Worm (Caenorhabditis elegans) whole organism, young adult: ENCODE data around the gene F56D2.8.

Experiments used
- B0035.1 ChIP-seq: sonication (generic microtip); optimal IDR thresholded peaks from 2 replicates; lab custom pipeline; 2016; ENCODE audit warnings: missing genetic modification characterization, mild to moderate bottlenecking, missing compliant biosample characterization, missing genotype, missing genetic modification reagents
- B0261.1 ChIP-seq: sonication (generic microtip); optimal IDR thresholded peaks from 2 replicates; lab custom pipeline; 2016; ENCODE audit warnings: mild to moderate bottlenecking, missing genetic modification characterization, moderate library complexity, missing compliant biosample characterization
- B0336.3 ChIP-seq: fragments of 200-800 bp; sonication (Bioruptor generic); IDR thresholded peaks from 2 replicates; pipeline ENCODE4 v1.3.6; 2022; ENCODE audit warnings: missing genetic modification characterization, missing compliant biosample characterization
- F10E7.11 ChIP-seq: sonication (generic microtip); optimal IDR thresholded peaks from 2 replicates; lab custom pipeline; 2017; ENCODE audit warnings: mild to moderate bottlenecking, missing genetic modification characterization, moderate library complexity, missing compliant biosample characterization
- F37B4.10 ChIP-seq: fragments of 200-800 bp; sonication (Bioruptor generic); IDR thresholded peaks from 2 replicates; pipeline ENCODE4 v1.3.6; 2022; ENCODE audit warnings: missing genetic modification characterization, missing compliant biosample characterization
- K11D2.4 ChIP-seq: fragments of 200-800 bp; sonication (Bioruptor generic); IDR thresholded peaks from 2 replicates; pipeline ENCODE4 v1.3.6; 2022; ENCODE audit warnings: missing genetic modification reagents, missing genetic modification characterization, missing compliant biosample characterization
- T07F8.4 ChIP-seq: sonication (generic microtip); optimal IDR thresholded peaks from 2 replicates; lab custom pipeline; 2016; ENCODE audit warnings: mild to moderate bottlenecking, missing genetic modification characterization, moderate library complexity, missing compliant biosample characterization
- Y53F4B.3 ChIP-seq: fragments of 200-800 bp; sonication (Bioruptor generic); IDR thresholded peaks from 2 replicates; pipeline ENCODE4 v1.3.6; 2022; ENCODE audit warnings: missing genetic modification reagents, missing genetic modification characterization, missing compliant biosample characterization
- Y67H2A.10 ChIP-seq: fragments of 200-800 bp; sonication (Bioruptor generic); conservative IDR thresholded peaks from 2 replicates; pipeline ENCODE4 v1.3.6; 2022; ENCODE audit warnings: missing genetic modification reagents, missing genetic modification characterization, missing compliant biosample characterization
- ZK185.1 ChIP-seq: sonication (generic microtip); optimal IDR thresholded peaks from 2 replicates; lab custom pipeline; 2016; ENCODE audit warnings: mild to moderate bottlenecking, missing genetic modification characterization, missing compliant biosample characterization; ENCODE audit not compliant: poor library complexity, severe bottlenecking
- aptf-2 ChIP-seq: fragments of 200-800 bp; sonication (Bioruptor generic); conservative IDR thresholded peaks from 2 replicates; pipeline ENCODE4 v1.3.6; 2022; ENCODE audit warnings: missing genetic modification reagents, missing genetic modification characterization, missing compliant biosample characterization
- attf-5 ChIP-seq: fragments of 200-800 bp; sonication (Bioruptor generic); optimal IDR thresholded peaks from 2 replicates; lab custom pipeline; 2018; ENCODE audit warnings: mild to moderate bottlenecking, missing genetic modification characterization, missing compliant biosample characterization
- bed-2 ChIP-seq: fragments of 200-800 bp; sonication (Bioruptor generic); IDR thresholded peaks from 2 replicates; pipeline ENCODE4 v1.3.6; 2022; ENCODE audit warnings: missing genetic modification reagents, missing genetic modification characterization, missing compliant biosample characterization
- cebp-1 ChIP-seq, 2 experiments: fragments of 200-800 bp in 1 of 2; sonication (Bioruptor generic) in 1 of 2; sonication (generic microtip) in 1 of 2; IDR thresholded peaks in 1 of 2; optimal IDR thresholded peaks in 1 of 2; 2 replicates each; pipeline versions ENCODE4 v1.3.6 to Lab custom; 2017 to 2022; ENCODE audit warnings: missing compliant biosample characterization in 2 of 2, missing genetic modification characterization in 2 of 2, mild to moderate bottlenecking in 1 of 2, missing genetic modification reagents in 1 of 2, moderate library complexity in 1 of 2
- ceh-100 ChIP-seq: fragments of 200-800 bp; sonication (Bioruptor generic); IDR thresholded peaks from 2 replicates; pipeline ENCODE4 v1.3.6; 2022; ENCODE audit warnings: missing genetic modification reagents, missing genetic modification characterization, missing compliant biosample characterization
- ceh-27 ChIP-seq: fragments of 200-800 bp; sonication (Bioruptor generic); optimal IDR thresholded peaks from 2 replicates; lab custom pipeline; 2018; ENCODE audit warnings: mild to moderate bottlenecking, missing genetic modification characterization, moderate library complexity, missing compliant biosample characterization
- ceh-40 ChIP-seq: fragments of 200-800 bp; sonication (Bioruptor generic); IDR thresholded peaks from 2 replicates; pipeline ENCODE4 v1.3.6; 2022; ENCODE audit warnings: missing genetic modification characterization, missing compliant biosample characterization
- ceh-79 ChIP-seq: sonication (generic microtip); optimal IDR thresholded peaks from 2 replicates; lab custom pipeline; 2017; ENCODE audit warnings: mild to moderate bottlenecking, missing genetic modification characterization, missing compliant biosample characterization
- ceh-91 ChIP-seq: fragments of 200-800 bp; sonication (Bioruptor generic); IDR thresholded peaks from 2 replicates; pipeline ENCODE4 v1.3.6; 2022; ENCODE audit warnings: missing genetic modification reagents, missing genetic modification characterization, missing compliant biosample characterization
- chd-7 ChIP-seq: sonication (generic microtip); optimal IDR thresholded peaks from 2 replicates; lab custom pipeline; 2016; ENCODE audit warnings: mild to moderate bottlenecking, missing genetic modification characterization, moderate library complexity, missing compliant biosample characterization
- dox-1 ChIP-seq: fragments of 200-800 bp; sonication (Bioruptor generic); IDR thresholded peaks from 2 replicates; pipeline ENCODE4 v1.3.6; 2022; ENCODE audit warnings: missing genetic modification reagents, missing genetic modification characterization, missing compliant biosample characterization
- egl-18 ChIP-seq: fragments of 200-800 bp; sonication (Bioruptor generic); IDR thresholded peaks from 2 replicates; pipeline ENCODE4 v1.3.6; 2022; ENCODE audit warnings: missing genetic modification reagents, missing genetic modification characterization, missing compliant biosample characterization
- ekl-4 ChIP-seq: fragments of 200-800 bp; sonication (Bioruptor generic); IDR thresholded peaks from 2 replicates; pipeline ENCODE4 v1.3.6; 2022; ENCODE audit warnings: missing genetic modification reagents, missing genetic modification characterization, missing compliant biosample characterization
- fkh-3 ChIP-seq: sonication (generic microtip); optimal IDR thresholded peaks from 2 replicates; lab custom pipeline; 2016; ENCODE audit warnings: mild to moderate bottlenecking, missing genetic modification characterization, missing compliant biosample characterization
- gei-17 ChIP-seq: fragments of 200-800 bp; sonication (Bioruptor generic); optimal IDR thresholded peaks from 2 replicates; lab custom pipeline; 2018; ENCODE audit warnings: mild to moderate bottlenecking, missing genetic modification characterization, missing compliant biosample characterization
- hlh-26 ChIP-seq: fragments of 200-800 bp; sonication (Bioruptor generic); conservative IDR thresholded peaks from 2 replicates; pipeline ENCODE4 v1.3.6; 2022; ENCODE audit warnings: missing genetic modification reagents, missing genetic modification characterization, missing compliant biosample characterization
- hrde-1 ChIP-seq: sonication (generic microtip); optimal IDR thresholded peaks from 2 replicates; lab custom pipeline; 2016; ENCODE audit warnings: missing genetic modification characterization, mild to moderate bottlenecking, missing compliant biosample characterization, moderate library complexity, missing genotype, missing genetic modification reagents, borderline replicate concordance
- lin-54 ChIP-seq: fragments of 200-800 bp; sonication (Bioruptor generic); optimal IDR thresholded peaks from 2 replicates; lab custom pipeline; 2018; ENCODE audit warnings: mild to moderate bottlenecking, missing genetic modification characterization, missing compliant biosample characterization
- lsl-1 ChIP-seq: fragments of 200-800 bp; sonication (Bioruptor generic); optimal IDR thresholded peaks from 2 replicates; lab custom pipeline; 2018; ENCODE audit warnings: mild to moderate bottlenecking, missing genetic modification characterization, moderate library complexity, missing compliant biosample characterization
- madf-3 ChIP-seq: fragments of 200-800 bp; sonication (Bioruptor generic); IDR thresholded peaks from 2 replicates; pipeline ENCODE4 v1.3.6; 2022; ENCODE audit warnings: missing genetic modification reagents, missing genetic modification characterization, missing compliant biosample characterization
- madf-6 ChIP-seq: fragments of 200-800 bp; sonication (Bioruptor generic); IDR thresholded peaks from 2 replicates; pipeline ENCODE4 v1.3.6; 2022; ENCODE audit warnings: missing genetic modification reagents, missing genetic modification characterization, missing compliant biosample characterization
- madf-8 ChIP-seq: fragments of 200-800 bp; sonication (Bioruptor generic); conservative IDR thresholded peaks from 2 replicates; pipeline ENCODE4 v1.3.6; 2022; ENCODE audit warnings: missing genetic modification reagents, missing genetic modification characterization, missing compliant biosample characterization
- nfyb-1 ChIP-seq: fragments of 200-800 bp; sonication (Bioruptor generic); IDR thresholded peaks from 2 replicates; pipeline ENCODE4 v1.3.6; 2022; ENCODE audit warnings: missing genetic modification reagents, missing genetic modification characterization, missing compliant biosample characterization
- nhr-120 ChIP-seq: fragments of 200-800 bp; sonication (Bioruptor generic); IDR thresholded peaks from 2 replicates; pipeline ENCODE4 v1.3.6; 2022; ENCODE audit warnings: missing genetic modification characterization, missing compliant biosample characterization
- pha-4 ChIP-seq: fragments of 150-350 bp; sonication (generic microtip); optimal IDR thresholded peaks from 2 replicates; lab custom pipeline; 2014; ENCODE audit warnings: missing biosample characterization, missing genetic modification reagents, missing genetic modification characterization
- sdz-38 ChIP-seq: sonication (generic microtip); optimal IDR thresholded peaks from 2 replicates; lab custom pipeline; 2016; ENCODE audit warnings: missing genotype, missing genetic modification characterization, missing compliant biosample characterization
- snpc-4 ChIP-seq, 5 experiments: fragments of 150-350 bp in 1 of 5; sonication (generic microtip) in 4 of 5; optimal IDR thresholded peaks; 2 replicates each; lab custom pipeline; 2014 to 2018; ENCODE audit warnings: missing genetic modification characterization in 5 of 5, missing biosample characterization in 3 of 5, antibody characterized with exemption in 2 of 5, mild to moderate bottlenecking in 2 of 5, missing compliant biosample characterization in 2 of 5, missing genotype in 2 of 5, moderate library complexity in 2 of 5, missing genetic modification reagents in 1 of 5
- tbx-9 ChIP-seq: sonication (generic microtip); optimal IDR thresholded peaks from 2 replicates; lab custom pipeline; 2016; ENCODE audit warnings: borderline replicate concordance, missing genetic modification characterization, inconsistent platforms, missing compliant biosample characterization
- tlf-1 ChIP-seq: fragments of 200-800 bp; sonication (Bioruptor generic); optimal IDR thresholded peaks from 2 replicates; lab custom pipeline; 2018; ENCODE audit warnings: mild to moderate bottlenecking, missing genetic modification characterization, missing compliant biosample characterization
- zfh-2 ChIP-seq: fragments of 200-800 bp; sonication (Bioruptor generic); conservative IDR thresholded peaks from 2 replicates; pipeline ENCODE4 v1.3.6; 2022; ENCODE audit warnings: missing genetic modification reagents, missing genetic modification characterization, missing compliant biosample characterization
- ztf-18 ChIP-seq: sonication (generic microtip); optimal IDR thresholded peaks from 2 replicates; lab custom pipeline; 2016; ENCODE audit warnings: missing genotype, mild to moderate bottlenecking, missing genetic modification characterization, missing compliant biosample characterization
- ztf-22 ChIP-seq: fragments of 200-800 bp; sonication (Bioruptor generic); optimal IDR thresholded peaks from 2 replicates; lab custom pipeline; 2018; ENCODE audit warnings: mild to moderate bottlenecking, missing genetic modification characterization, moderate library complexity, missing compliant biosample characterization
- ztf-3 ChIP-seq: fragments of 200-800 bp; sonication (Bioruptor generic); optimal IDR thresholded peaks from 2 replicates; lab custom pipeline; 2018; ENCODE audit warnings: mild to moderate bottlenecking, missing genetic modification characterization, missing compliant biosample characterization
- ztf-6 ChIP-seq: fragments of 200-800 bp; sonication (Bioruptor generic); IDR thresholded peaks from 2 replicates; pipeline ENCODE4 v1.3.6; 2022; ENCODE audit warnings: missing genetic modification reagents, missing genetic modification characterization, missing compliant biosample characterization

F56D2.8 gene

ce11 chrIII:5603439-5603986, 20.8 kb upstream of the F56D2.8 start, which contains the start of gene madf-11 (continued):
- TF ChIP-seq F37B4.10 (GFP tag; lab: Robert Waterston, UW) (no peak), nhr-120 (GFP tag; lab: Robert Waterston, UW) (no peak), B0035.1 (tag; lab: Kevin White, UChicago) (no peak), madf-3 (GFP tag; lab: Robert Waterston, UW) (0 out of 2 replicates have a peak, but pooled peaks have one; percentile 51), nfyb-1 (GFP tag; lab: Robert Waterston, UW) (0 out of 2 replicates have a peak, but pooled peaks have one; percentile 35), ztf-18 (tag; lab: Kevin White, UChicago) (peak; percentile 9), ztf-6 (GFP tag; lab: Robert Waterston, UW) (no peak), dox-1 (GFP tag; lab: Robert Waterston, UW) (peak; percentile 33; the same call in 1 of the 2 replicates), lin-54 (GFP tag; lab: Kevin White, UChicago) (peak; percentile 60), Y53F4B.3 (GFP tag; lab: Robert Waterston, UW) (no peak), ceh-27 (GFP tag; lab: Kevin White, UChicago) (peak; percentile 83), zfh-2 (peak; percentile 90), pha-4 (tag; lab: Kevin White, UChicago) (peak; percentile 19), madf-8 (GFP tag; lab: Robert Waterston, UW) (no peak), tbx-9 (tag; lab: Kevin White, UChicago) (no peak), K11D2.4 (GFP tag; lab: Robert Waterston, UW) (0 out of 2 replicates have a peak, but pooled peaks have one; percentile 17), aptf-2 (GFP tag; lab: Robert Waterston, UW) (peak; percentile 45; the same call in 1 of the 2 replicates), attf-5 (peak; percentile 88), gei-17 (no peak), ekl-4 (GFP tag; lab: Robert Waterston, UW) (peak; percentile 10; the same call in 1 of the 2 replicates), chd-7 (no peak), cebp-1 (GFP tag; IDR thresholded peaks at IDR 0.05; lab: Robert Waterston, UW) (no peak), cebp-1 (tag; optimal IDR thresholded peaks at IDR 0.05; lab: Kevin White, UChicago) (peak; percentile 58)

- peak; percentile 65 for TF ChIP-seq ceh-79 (tag; lab: Kevin White, UChicago)
- peak; percentile 77 for TF ChIP-seq madf-6 (GFP tag; lab: Robert Waterston, UW)
- TF ChIP-seq hlh-26 (GFP tag; lab: Robert Waterston, UW), result no peak
- TF ChIP-seq ZK185.1 (tag; lab: Kevin White, UChicago), result peak; percentile 86
- 0 out of 2 replicates have a peak, but pooled peaks have one; percentile 46 for TF ChIP-seq bed-2 (GFP tag; lab: Robert Waterston, UW)
- TF ChIP-seq ztf-22 (GFP tag; lab: Kevin White, UChicago), result peak; percentile 71
- TF ChIP-seq nfyb-1 (GFP tag; lab: Robert Waterston, UW), result peak; percentile 94
- peak; percentile 51; the same call in 1 of the 2 replicates for TF ChIP-seq zfh-2
- TF ChIP-seq B0035.1 (tag; lab: Kevin White, UChicago), result peak; percentile 36
- TF ChIP-seq ceh-40 (GFP tag; lab: Robert Waterston, UW), result peak; percentile 87; the same call in 1 of the 2 replicates
- peak; percentile 73; the same call in 1 of the 2 replicates for TF ChIP-seq B0336.3
- peak; percentile 47 for TF ChIP-seq ceh-91
- 0 out of 2 replicates have a peak, but pooled peaks have one; percentile 71 for TF ChIP-seq F37B4.10 (GFP tag; lab: Robert Waterston, UW)
- peak; percentile 68 for TF ChIP-seq snpc-4 (GFP tag; optimal IDR thresholded peaks at IDR 0.05; lab: Kevin White, UChicago)
- peak; percentile 18 to 71 (median 64) for TF ChIP-seq snpc-4 (tag; optimal IDR thresholded peaks at IDR 0.05; lab: Kevin White, UChicago)
- TF ChIP-seq ceh-100, result peak; percentile 54; the same call in 1 of the 2 replicates
- TF ChIP-seq egl-18 (GFP tag; lab: Robert Waterston, UW), result peak; percentile 79; the same call in 1 of the 2 replicates
- TF ChIP-seq T07F8.4 (tag; lab: Kevin White, UChicago), result peak; percentile 87
- peak; percentile 59 for TF ChIP-seq fkh-3 (tag; lab: Kevin White, UChicago)
- TF ChIP-seq lsl-1, result peak; percentile 78
- TF ChIP-seq F10E7.11, result peak; percentile 81
- TF ChIP-seq sdz-38, result no peak
- TF ChIP-seq madf-3 (GFP tag; lab: Robert Waterston, UW), result peak; percentile 67; the same call in 1 of the 2 replicates
- TF ChIP-seq B0261.1, result peak; percentile 89
- peak; percentile 77 for TF ChIP-seq hrde-1 (tag; lab: Kevin White, UChicago)
- TF ChIP-seq Y67H2A.10 (GFP tag; lab: Robert Waterston, UW), result no peak
- peak; percentile 74 for TF ChIP-seq tlf-1 (GFP tag; lab: Kevin White, UChicago)
- TF ChIP-seq ztf-3 (GFP tag; lab: Kevin White, UChicago), result peak; percentile 74
Observed at ce11 chrIII:5601999-5602398, 19.3 kb upstream of the F56D2.8 start.
